Fruit fly (Drosophila melanogaster) whole organism, embryonic: ENCODE results near the gene CG6048.
A peak's percentile ranks its signal among the peaks of the same experiment; 100 is the strongest.

ENCODE experiments used
- Ada2b ChIP-seq: fragments of 200-800 bp; sonication (Bioruptor generic); IDR thresholded peaks from 2 replicates; pipeline ENCODE4 v1.3.6; 2022; ENCODE audit warnings: missing biosample characterization, missing genetic modification characterization
- CG17568 ChIP-seq: fragments of 200-800 bp; sonication (Bioruptor generic); optimal IDR thresholded peaks from 2 replicates; lab custom pipeline; 2018; ENCODE audit warnings: missing biosample characterization, mild to moderate bottlenecking, missing genetic modification characterization, moderate library complexity
- CG30403 ChIP-seq: fragments of 200-800 bp; sonication (Bioruptor generic); optimal IDR thresholded peaks from 3 replicates; lab custom pipeline; 2016; ENCODE audit warnings: missing biosample characterization, missing genetic modification characterization
- CG34422 ChIP-seq: fragments of 200-800 bp; sonication (Bioruptor generic); IDR thresholded peaks from 3 replicates; pipeline ENCODE4 v1.3.6; 2022; ENCODE audit warnings: missing biosample characterization, missing genetic modification characterization
- CG42726 ChIP-seq: fragments of 200-800 bp; sonication (Bioruptor generic); IDR thresholded peaks from 2 replicates; pipeline ENCODE4 v1.3.6; 2022; ENCODE audit warnings: missing biosample characterization, missing genetic modification characterization; ENCODE audit not compliant: partially characterized antibody
- CG7963 ChIP-seq: fragments of 200-800 bp; sonication (Bioruptor generic); IDR thresholded peaks from 3 replicates; pipeline ENCODE4 v1.3.6; 2022; ENCODE audit warnings: missing biosample characterization, missing genetic modification characterization; ENCODE audit not compliant: partially characterized antibody
- CG9932 ChIP-seq: fragments of 200-800 bp; sonication (Bioruptor generic); IDR thresholded peaks from 2 replicates; pipeline ENCODE4 v1.3.6; 2022; ENCODE audit warnings: missing biosample characterization, missing genetic modification characterization
- HLH54F ChIP-seq: fragments of 200-800 bp; sonication (Bioruptor generic); optimal IDR thresholded peaks from 3 replicates; lab custom pipeline; 2016; ENCODE audit warnings: missing biosample characterization, missing genetic modification characterization
- ato ChIP-seq: fragments of 200-800 bp; sonication (Bioruptor generic); IDR thresholded peaks from 2 replicates; pipeline ENCODE4 v1.3.6; 2022; ENCODE audit warnings: missing biosample characterization, missing genetic modification characterization; ENCODE audit not compliant: partially characterized antibody
- dati ChIP-seq: fragments of 200-800 bp; sonication (Bioruptor generic); IDR thresholded peaks from 2 replicates; pipeline ENCODE4 v1.3.6; 2022; ENCODE audit warnings: missing biosample characterization, missing genetic modification characterization
- fd102C ChIP-seq: fragments of 200-800 bp; sonication (Bioruptor generic); optimal IDR thresholded peaks from 2 replicates; lab custom pipeline; 2018; ENCODE audit warnings: missing biosample characterization, mild to moderate bottlenecking, missing genetic modification characterization, moderate library complexity
- her ChIP-seq: fragments of 200-800 bp; sonication (Bioruptor generic); optimal IDR thresholded peaks from 2 replicates; lab custom pipeline; 2016; ENCODE audit warnings: missing biosample characterization, missing genetic modification characterization
- ssp ChIP-seq: fragments of 200-800 bp; sonication (Bioruptor generic); IDR thresholded peaks from 2 replicates; pipeline ENCODE4 v1.3.6; 2022; ENCODE audit warnings: missing biosample characterization, missing genetic modification characterization

DNA sequence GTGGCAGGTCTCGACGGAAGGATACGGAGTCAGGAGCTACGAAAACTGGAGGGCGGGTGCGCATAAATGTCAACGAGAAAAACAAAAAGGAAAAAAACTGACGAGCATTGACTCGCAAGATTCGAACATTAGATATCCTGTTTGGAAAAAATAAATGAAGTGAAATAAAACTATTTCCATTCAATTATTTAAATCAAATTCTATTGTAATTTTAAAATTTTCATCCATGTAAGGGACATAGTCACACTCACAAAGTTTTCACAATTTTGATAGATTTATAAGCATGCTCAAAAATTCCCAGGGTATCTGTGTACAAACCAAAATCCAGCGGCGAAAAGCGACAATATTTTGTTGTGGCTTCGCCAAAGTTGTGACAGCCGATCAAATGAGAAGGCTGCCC, 43.6 kb downstream of the CG6048 start:
- TF ChIP-seq CG34422 (GFP tag; lab: Robert Waterston, UW) (no peak), CG30403 (peak; percentile 27), CG17568 (GFP tag; lab: Kevin White, UChicago) (no peak), fd102C (GFP tag; lab: Kevin White, UChicago) (no peak), dati (GFP tag; lab: Robert Waterston, UW) (no peak), her (GFP tag; lab: Kevin White, UChicago) (no peak), CG9932 (no peak), CG7963 (no peak), Ada2b (GFP tag; lab: Robert Waterston, UW) (0 out of 2 replicates have a peak, but pooled peaks have one; percentile 15), HLH54F (GFP tag; lab: Kevin White, UChicago) (no peak), ato (GFP tag; lab: Robert Waterston, UW) (no peak), CG42726 (GFP tag; lab: Robert Waterston, UW) (no peak), ssp (GFP tag; lab: Robert Waterston, UW) (no peak)
